Fruit fly (Drosophila melanogaster) S2 (cell line): ENCODE measurements around the gene Hsp23.

ENCODE experiments used
- CG8478 ChIP-seq: fragments of >200 bp; optimal IDR thresholded peaks from 2 replicates; lab custom pipeline; 2018
- CTCF ChIP-seq, 2 experiments: fragments of >200 bp; optimal IDR thresholded peaks; 2 replicates each; lab custom pipeline; 2018

Gene Hsp23

dm6 chr3L:9357830-9358712 lies 23.6 kb upstream of the Hsp23 start:
- no peak for TF ChIP-seq CG8478 (lab: Kevin White, UChicago)
- no peak for TF ChIP-seq CTCF (optimal IDR thresholded peaks at IDR 0.05; lab: Kevin White, UChicago)

DNA sequence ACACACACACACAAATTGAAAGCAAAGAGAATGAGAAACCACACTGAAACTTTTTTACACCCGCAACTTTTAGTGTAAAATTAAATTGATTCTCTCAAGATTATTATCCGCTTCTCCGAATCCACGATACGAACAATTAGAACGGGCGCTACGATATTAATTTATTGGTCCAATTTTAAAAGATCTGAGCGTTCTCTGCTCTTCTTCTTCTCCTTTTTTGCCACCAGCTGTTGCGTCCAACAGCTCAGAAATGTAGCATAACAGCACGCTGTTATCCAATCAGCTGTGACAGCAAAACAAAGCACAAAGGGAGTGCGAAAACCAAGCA lies 23.0 kb upstream of the Hsp23 start, which contains the start of the genes UGP and Svip:
TSS of gene UGP (minus strand) at position 223 of the 328 bp plus-strand sequence.
TSS of gene Svip (plus strand) at position 287 of the 328 bp plus-strand sequence.
- TF ChIP-seq CTCF (optimal IDR thresholded peaks at IDR 0.05; lab: Kevin White, UChicago), result no peak
- no peak for TF ChIP-seq CG8478 (lab: Kevin White, UChicago)

DNA sequence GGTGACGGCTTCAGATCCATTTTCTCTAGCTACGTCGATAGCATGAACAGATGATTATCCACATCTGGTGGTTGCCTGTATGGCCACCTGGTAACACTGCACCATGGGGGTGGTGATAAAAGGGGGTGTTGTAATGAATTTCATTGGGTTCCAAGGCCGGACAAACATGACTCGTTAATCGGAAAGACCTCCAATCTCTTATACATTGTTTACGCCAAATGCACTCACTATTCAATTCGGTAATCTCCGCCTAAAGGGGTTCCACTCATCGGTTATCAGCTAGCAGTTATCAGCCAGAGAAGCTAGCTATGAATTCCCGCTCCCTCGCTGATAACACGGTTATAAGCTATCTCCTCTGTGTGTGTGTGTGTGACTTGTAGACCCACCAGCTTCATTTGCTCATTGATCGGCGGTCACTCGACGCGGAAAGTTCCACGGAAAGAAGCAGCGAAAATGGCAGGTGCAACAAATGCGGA lies 21.4 kb upstream of the Hsp23 start, which contains the start of gene Pdxk:
TSS of gene Pdxk (plus strand) at position 100 of the 476 bp plus-strand sequence.
- TF ChIP-seq CTCF (optimal IDR thresholded peaks at IDR 0.05; lab: Kevin White, UChicago) (no peak), CG8478 (lab: Kevin White, UChicago) (no peak)

DNA sequence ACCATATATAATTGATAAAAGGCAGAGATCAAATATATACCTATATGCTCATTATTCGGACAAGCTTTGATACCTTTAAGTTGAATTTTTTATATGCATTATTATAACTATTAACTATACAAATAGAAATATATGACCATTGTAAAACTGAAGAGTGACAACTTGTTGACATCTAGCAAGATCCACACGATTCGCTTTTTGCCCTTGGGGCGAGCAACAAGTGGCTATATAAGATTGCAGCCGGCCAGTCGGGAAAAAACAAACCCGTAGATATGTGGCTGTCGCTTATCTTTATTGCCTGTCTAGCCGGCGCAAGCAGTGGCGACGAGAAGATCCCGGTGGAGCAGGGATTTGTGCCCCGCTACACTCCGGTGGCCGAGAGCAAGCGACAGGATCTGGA lies 19.8 kb upstream of the Hsp23 start, which contains the start of gene CG34456:
TSS of gene CG34456 (plus strand) at position 215 of the 400 bp plus-strand sequence.
- TF ChIP-seq CG8478 (lab: Kevin White, UChicago) (no peak), CTCF (optimal IDR thresholded peaks at IDR 0.05; lab: Kevin White, UChicago) (no peak)

dm6 chr3L:9364131-9364530 lies 17.6 kb upstream of the Hsp23 start, which contains the start of gene mRRF1:
Gene mRRF1, plus strand, starts transcription at chr3L:9364350.
- TF ChIP-seq CG8478 (lab: Kevin White, UChicago) (no peak), CTCF (optimal IDR thresholded peaks at IDR 0.05; lab: Kevin White, UChicago) (no peak)

- TF ChIP-seq CTCF (optimal IDR thresholded peaks at IDR 0.05; lab: Kevin White, UChicago), result no peak
- no peak for TF ChIP-seq CG8478 (lab: Kevin White, UChicago)
Observed at dm6 chr3L:9366850-9367430, 14.7 kb upstream of the Hsp23 start, which contains the start of the genes Klp67A and CG4452. Gene Klp67A, minus strand, starts transcription at chr3L:9367046. Gene CG4452, plus strand, starts transcription at chr3L:9367377.

dm6 chr3L:9367431-9367867 lies 14.2 kb upstream of the Hsp23 start:
- TF ChIP-seq CTCF (optimal IDR thresholded peaks at IDR 0.05; lab: Kevin White, UChicago) (no peak), CG8478 (lab: Kevin White, UChicago) (no peak)

dm6 chr3L:9368665-9369064 lies 13.0 kb upstream of the Hsp23 start:
- TF ChIP-seq CG8478 (lab: Kevin White, UChicago), result no peak
- TF ChIP-seq CTCF (optimal IDR thresholded peaks at IDR 0.05; lab: Kevin White, UChicago), result no peak

dm6 chr3L:9370907-9371365 lies 10.7 kb upstream of the Hsp23 start, which contains the start of gene Fdx1:
Gene Fdx1, minus strand, starts transcription at chr3L:9371238.
- TF ChIP-seq CG8478 (lab: Kevin White, UChicago) (no peak), CTCF (optimal IDR thresholded peaks at IDR 0.05; lab: Kevin White, UChicago) (no peak)

DNA sequence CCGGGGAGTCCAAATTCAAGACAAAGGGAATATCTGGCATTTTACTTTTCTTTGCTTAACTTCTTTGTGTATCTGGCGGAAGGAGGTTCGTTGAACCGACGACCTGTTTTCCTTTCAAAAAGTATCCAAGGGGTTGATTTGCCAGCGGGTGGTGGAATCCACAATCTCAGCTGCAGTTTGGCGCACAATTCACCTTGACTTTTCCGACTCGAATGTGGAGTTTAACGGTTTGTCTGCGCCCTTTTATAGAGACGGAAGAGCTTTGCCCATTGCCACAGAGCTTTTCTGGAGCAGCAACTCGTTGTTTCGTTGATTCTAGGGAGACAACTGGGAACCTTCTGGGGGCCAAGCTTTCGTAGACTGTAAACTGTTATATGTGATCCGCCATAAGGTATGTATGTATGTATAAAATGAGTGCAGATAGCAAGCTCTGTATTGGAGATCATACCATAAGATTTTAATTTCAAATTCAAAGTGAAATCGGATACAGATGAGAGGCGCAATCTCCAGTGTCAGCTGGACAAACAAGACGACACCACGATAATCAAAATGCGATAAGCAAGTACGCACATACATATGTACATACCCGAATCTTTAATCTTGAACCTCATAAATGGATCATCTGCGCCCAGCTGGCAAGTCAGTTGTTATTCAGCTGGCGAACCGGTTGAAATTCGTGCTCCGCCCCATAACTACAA lies 9.3 kb upstream of the Hsp23 start, which contains the start of the genes Hsp67Bc, CG4456 and Hsp22:
TSS of gene Hsp67Bc (minus strand) at position 220 of the 698 bp plus-strand sequence.
TSS of gene CG4456 (plus strand) at position 445 of the 698 bp plus-strand sequence.
TSS of gene Hsp22 (plus strand) at position 654 of the 698 bp plus-strand sequence.
- TF ChIP-seq CTCF (optimal IDR thresholded peaks at IDR 0.05; lab: Kevin White, UChicago), result no peak
- no peak for TF ChIP-seq CG8478 (lab: Kevin White, UChicago)

dm6 chr3L:9373374-9374004 lies 8.2 kb upstream of the Hsp23 start:
- TF ChIP-seq CG8478 (lab: Kevin White, UChicago) (no peak), CTCF (optimal IDR thresholded peaks at IDR 0.05; lab: Kevin White, UChicago) (no peak)

DNA sequence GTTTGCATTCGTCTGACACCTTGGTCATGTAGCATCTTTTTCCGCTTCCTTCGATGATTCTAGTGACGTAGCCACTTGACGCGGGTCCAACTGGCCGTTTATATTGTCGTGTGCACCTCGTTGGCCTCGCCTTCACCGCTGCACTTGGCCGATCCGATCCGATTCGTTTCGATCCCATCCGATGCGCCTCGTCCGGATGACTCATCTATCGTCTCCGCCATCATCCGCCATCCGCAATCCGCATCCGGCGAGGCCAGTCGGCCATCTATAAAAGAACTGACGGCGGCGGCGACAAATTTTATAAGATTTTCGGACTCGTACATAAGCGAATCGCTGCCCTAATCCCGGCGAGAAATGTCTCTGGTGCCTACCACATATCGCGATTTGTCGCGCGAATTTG lies 6.6 kb upstream of the Hsp23 start, which contains the start of gene CG4461:
TSS of gene CG4461 (plus strand) at position 301 of the 400 bp plus-strand sequence.
- TF ChIP-seq CTCF (optimal IDR thresholded peaks at IDR 0.05; lab: Kevin White, UChicago), result no peak
- no peak for TF ChIP-seq CG8478 (lab: Kevin White, UChicago)

- TF ChIP-seq CTCF (optimal IDR thresholded peaks at IDR 0.05; lab: Kevin White, UChicago) (no peak), CG8478 (lab: Kevin White, UChicago) (no peak)
Observed at dm6 chr3L:9376573-9376972, 5.1 kb upstream of the Hsp23 start.
